Worm (Caenorhabditis elegans): Measurements from ENCODE around the gene chts-1.

chts-1 gene

ce11 chrX:7478476-7478875, 41.0 kb downstream of the chts-1 start (continued):
- TF ChIP-seq tbx-2 (tag; optimal IDR thresholded peaks at IDR 0.05): no peak
- no peak for TF ChIP-seq aly-2 (tag; optimal IDR thresholded peaks at IDR 0.05)
- TF ChIP-seq ZK546.5 (tag; optimal IDR thresholded peaks at IDR 0.05): no peak
- peak; percentile 3 for TF ChIP-seq elt-1 (tag; optimal IDR thresholded peaks at IDR 0.05)
- TF ChIP-seq nhr-237 (tag; optimal IDR thresholded peaks at IDR 0.05): no peak
- no peak for TF ChIP-seq lsy-12 (tag; optimal IDR thresholded peaks at IDR 0.05)
- peak; percentile 82 for TF ChIP-seq ama-1 (optimal IDR thresholded peaks at IDR 0.05)
- TF ChIP-seq nhr-25 (tag; optimal IDR thresholded peaks at IDR 0.05): peak; percentile 21
- TF ChIP-seq egl-27 (tag; optimal IDR thresholded peaks at IDR 0.05): no peak
- TF ChIP-seq elt-3 (tag; optimal IDR thresholded peaks at IDR 0.05): no peak
- TF ChIP-seq nhr-77 (tag; optimal IDR thresholded peaks at IDR 0.05): no peak
- TF ChIP-seq pqm-1 (tag; optimal IDR thresholded peaks at IDR 0.05): no peak
- TF ChIP-seq fos-1 (tag; optimal IDR thresholded peaks at IDR 0.05): no peak
- TF ChIP-seq daf-12 (tag; optimal IDR thresholded peaks at IDR 0.05): no peak
- no peak for TF ChIP-seq nhr-11 (tag; optimal IDR thresholded peaks at IDR 0.05)
- TF ChIP-seq lin-39 (tag; optimal IDR thresholded peaks at IDR 0.05): peak; percentile 86
- no peak for TF ChIP-seq ceh-16 (tag; optimal IDR thresholded peaks at IDR 0.05)
- TF ChIP-seq nhr-23 (tag; optimal IDR thresholded peaks at IDR 0.05): no peak
- TF ChIP-seq egl-5 (tag; optimal IDR thresholded peaks at IDR 0.05): peak; percentile 6
- peak; percentile 51 for TF ChIP-seq nfya-1 (tag; optimal IDR thresholded peaks at IDR 0.05; ENCODE audit: insufficient read depth)
- no peak for TF ChIP-seq R02D3.7 (tag; optimal IDR thresholded peaks at IDR 0.05)
- no peak for TF ChIP-seq nhr-67 (tag; optimal IDR thresholded peaks at IDR 0.05)
- TF ChIP-seq elt-2 (tag; optimal IDR thresholded peaks at IDR 0.05): peak; percentile 35

- TF ChIP-seq R02D3.7 (tag; optimal IDR thresholded peaks at IDR 0.05) (no peak), nhr-43 (tag; optimal IDR thresholded peaks at IDR 0.05; ENCODE audit: poor library complexity, severe bottlenecking) (peak; percentile 33), elt-2 (tag; optimal IDR thresholded peaks at IDR 0.05) (peak; percentile 23), hmg-11 (tag; optimal IDR thresholded peaks at IDR 0.05) (peak; percentile 87), jun-1 (tag; optimal IDR thresholded peaks at IDR 0.05) (peak; percentile 38), nhr-67 (tag; optimal IDR thresholded peaks at IDR 0.05) (no peak), egl-5 (tag; optimal IDR thresholded peaks at IDR 0.05) (peak; percentile 31), snpc-4 (tag; optimal IDR thresholded peaks at IDR 0.05) (peak; percentile 37), ceh-9 (tag; optimal IDR thresholded peaks at IDR 0.05) (no peak), lin-15B (tag; optimal IDR thresholded peaks at IDR 0.05) (peak; percentile 45), ceh-16 (tag; optimal IDR thresholded peaks at IDR 0.05) (no peak), egl-27 (tag; optimal IDR thresholded peaks at IDR 0.05) (no peak), nhr-23 (tag; optimal IDR thresholded peaks at IDR 0.05) (peak; percentile 77), skn-1 (tag; optimal IDR thresholded peaks at IDR 0.05) (peak; percentile 1), nfya-1 (tag; optimal IDR thresholded peaks at IDR 0.05; ENCODE audit: insufficient read depth) (peak; percentile 77), daf-12 (tag; optimal IDR thresholded peaks at IDR 0.05) (no peak), pha-4 (tag; optimal IDR thresholded peaks at IDR 0.05) (peak; percentile 63), lin-39 (tag; optimal IDR thresholded peaks at IDR 0.05) (peak; percentile 78), nhr-25 (tag; optimal IDR thresholded peaks at IDR 0.05) (peak; percentile 68), ceh-28 (tag; optimal IDR thresholded peaks at IDR 0.05) (peak; percentile 8)
Measured at ce11 chrX:7474968-7475433, 44.5 kb downstream of the chts-1 start, which contains the start of gene coh-1. Gene coh-1, minus strand, starts transcription at chrX:7475018.

- TF ChIP-seq egl-5 (tag; optimal IDR thresholded peaks at IDR 0.05) (no peak), nhr-11 (tag; optimal IDR thresholded peaks at IDR 0.05) (no peak), ZK546.5 (tag; optimal IDR thresholded peaks at IDR 0.05) (no peak), egl-27 (tag; optimal IDR thresholded peaks at IDR 0.05) (no peak), pqm-1 (tag; optimal IDR thresholded peaks at IDR 0.05) (no peak), ztf-11 (tag; optimal IDR thresholded peaks at IDR 0.05) (no peak), snpc-4 (tag; optimal IDR thresholded peaks at IDR 0.05) (no peak), nhr-12 (tag; optimal IDR thresholded peaks at IDR 0.05) (no peak), lin-15B (tag; optimal IDR thresholded peaks at IDR 0.05) (no peak), nhr-237 (tag; optimal IDR thresholded peaks at IDR 0.05) (no peak), ceh-82 (tag; optimal IDR thresholded peaks at IDR 0.05) (no peak)
Measured at ce11 chrX:7469907-7470306, 49.6 kb downstream of the chts-1 start.

ce11 chrX:7466682-7467081, 52.8 kb downstream of the chts-1 start:
- TF ChIP-seq ceh-9 (tag; optimal IDR thresholded peaks at IDR 0.05): no peak

Data from whole organism, L3 larva.